Fruit fly (Drosophila melanogaster): ENCODE measurements around the gene Nlp.
A peak's percentile ranks its signal among the peaks of the same experiment; 100 is the strongest.

The Nlp gene

dm6 chr3R:30021559-30022451 lies 17.2 kb downstream of the Nlp start, which contains the start of gene Mgat2 (continued):
- TF ChIP-seq CG2875 (GFP tag; optimal IDR thresholded peaks at IDR 0.05) = peak; percentile 14
- peak; percentile 91 for TF ChIP-seq unc-4 (GFP tag; IDR thresholded peaks at IDR 0.05; ENCODE audit: partially characterized antibody)
- TF ChIP-seq CG34422 (GFP tag; IDR thresholded peaks at IDR 0.05) = peak; percentile 79; the same call in 1 of the 3 replicates
- TF ChIP-seq Mrtf (GFP tag; IDR thresholded peaks at IDR 0.05) = no peak
- no peak for TF ChIP-seq CG1792 (GFP tag; optimal IDR thresholded peaks at IDR 0.05)
- peak; percentile 81; the same call in 2 of the 3 replicates for TF ChIP-seq knrl (GFP tag; IDR thresholded peaks at IDR 0.05; ENCODE audit: partially characterized antibody)
- TF ChIP-seq nau (GFP tag; optimal IDR thresholded peaks at IDR 0.05) = no peak
- no peak for TF ChIP-seq CG3163 (GFP tag; optimal IDR thresholded peaks at IDR 0.05)
- TF ChIP-seq CG33557 (GFP tag; optimal IDR thresholded peaks at IDR 0.05) = peak; percentile 85
- no peak for TF ChIP-seq Taf1 (GFP tag; IDR thresholded peaks at IDR 0.05)
- TF ChIP-seq CG5245 (GFP tag; optimal IDR thresholded peaks at IDR 0.05) = no peak
- TF ChIP-seq bcd (GFP tag; optimal IDR thresholded peaks at IDR 0.05) = no peak
- peak; percentile 87 for TF ChIP-seq Jarid2 (GFP tag; optimal IDR thresholded peaks at IDR 0.05)
- TF ChIP-seq tap (tag; optimal IDR thresholded peaks at IDR 0.05) = peak; percentile 65
- TF ChIP-seq Neu2 (GFP tag; optimal IDR thresholded peaks at IDR 0.05; ENCODE audit: borderline replicate concordance) = no peak
- TF ChIP-seq CG7928 (GFP tag; optimal IDR thresholded peaks at IDR 0.05) = no peak
- peak; percentile 31 for TF ChIP-seq Hmr (GFP tag; optimal IDR thresholded peaks at IDR 0.05)
- TF ChIP-seq usp (GFP tag; optimal IDR thresholded peaks at IDR 0.05) = no peak
- TF ChIP-seq CHES-1-like (GFP tag; optimal IDR thresholded peaks at IDR 0.05) = peak; percentile 44
- TF ChIP-seq ato (GFP tag; IDR thresholded peaks at IDR 0.05; ENCODE audit: partially characterized antibody) = peak; percentile 64; the same call in 1 of the 2 replicates
- TF ChIP-seq CG31441 (GFP tag; IDR thresholded peaks at IDR 0.05) = peak; percentile 48; the same call in 1 of the 2 replicates
- TF ChIP-seq ash1 (GFP tag; optimal IDR thresholded peaks at IDR 0.05) = peak; percentile 62
- TF ChIP-seq Dll (GFP tag; IDR thresholded peaks at IDR 0.05; ENCODE audit: partially characterized antibody) = peak; percentile 96
- TF ChIP-seq CG12236 (GFP tag; optimal IDR thresholded peaks at IDR 0.05) = peak; percentile 14
- TF ChIP-seq gcm2 (GFP tag; optimal IDR thresholded peaks at IDR 0.05) = peak; percentile 32
- no peak for TF ChIP-seq ftz-f1 (GFP tag; optimal IDR thresholded peaks at IDR 0.05)
- TF ChIP-seq CG4730 (GFP tag; IDR thresholded peaks at IDR 0.05) = no peak
- peak; percentile 82 for TF ChIP-seq sd (tag; optimal IDR thresholded peaks at IDR 0.05)
- no peak for TF ChIP-seq h (optimal IDR thresholded peaks at IDR 0.05)
- no peak for TF ChIP-seq CG15073 (GFP tag; optimal IDR thresholded peaks at IDR 0.05)
- TF ChIP-seq tup (GFP tag; optimal IDR thresholded peaks at IDR 0.05) = no peak
- TF ChIP-seq CG13296 (GFP tag; optimal IDR thresholded peaks at IDR 0.05) = peak; percentile 41
- peak; percentile 74 for TF ChIP-seq Fer1 (GFP tag; optimal IDR thresholded peaks at IDR 0.05)
- TF ChIP-seq CG31365 (tag; optimal IDR thresholded peaks at IDR 0.05) = peak; percentile 42
- peak; percentile 58 for TF ChIP-seq CG8478 (optimal IDR thresholded peaks at IDR 0.05)
- TF ChIP-seq CG10959 (GFP tag; IDR thresholded peaks at IDR 0.05) = no peak
- TF ChIP-seq CG7556 (GFP tag; optimal IDR thresholded peaks at IDR 0.05) = no peak
- no peak for TF ChIP-seq otp (GFP tag; IDR thresholded peaks at IDR 0.05)
- no peak for TF ChIP-seq trem (tag; optimal IDR thresholded peaks at IDR 0.05)
- TF ChIP-seq kay (GFP tag; optimal IDR thresholded peaks at IDR 0.05) = no peak
- peak; percentile 10 for TF ChIP-seq CG6683 (GFP tag; optimal IDR thresholded peaks at IDR 0.05)
- TF ChIP-seq H2.0 (GFP tag; IDR thresholded peaks at IDR 0.05) = no peak
- TF ChIP-seq Eip74EF (GFP tag; optimal IDR thresholded peaks at IDR 0.05) = peak in 1 of 2 experiments; percentile 61
- TF ChIP-seq wek (GFP tag; optimal IDR thresholded peaks at IDR 0.05) = peak; percentile 70
- peak; percentile 15 for TF ChIP-seq bigmax (GFP tag; optimal IDR thresholded peaks at IDR 0.05)
- peak; percentile 32 for TF ChIP-seq scrt (GFP tag; optimal IDR thresholded peaks at IDR 0.05)
- peak; percentile 76 for TF ChIP-seq CG1832 (GFP tag; optimal IDR thresholded peaks at IDR 0.05)
- TF ChIP-seq CG12391 (tag; optimal IDR thresholded peaks at IDR 0.05) = peak; percentile 6

Measured in whole organism, embryonic.